Worm (Caenorhabditis elegans): Measurements from ENCODE around the gene cutl-29.

- TF ChIP-seq fkh-10 (GFP tag; optimal IDR thresholded peaks at IDR 0.05) (no peak), daf-16 (GFP tag; optimal IDR thresholded peaks at IDR 0.05) (no peak), daf-16 (tag; optimal IDR thresholded peaks at IDR 0.05) (no peak), nhr-28 (tag; optimal IDR thresholded peaks at IDR 0.05) (no peak), lin-15B (tag; optimal IDR thresholded peaks at IDR 0.05) (no peak), lin-39 (tag; optimal IDR thresholded peaks at IDR 0.05) (no peak), aly-2 (tag; optimal IDR thresholded peaks at IDR 0.05) (no peak), nhr-11 (tag; optimal IDR thresholded peaks at IDR 0.05) (no peak), unc-62 (GFP tag; optimal IDR thresholded peaks at IDR 0.05 in 1 of 2) (no peak), unc-62 (tag; optimal IDR thresholded peaks at IDR 0.05) (no peak), madf-9 (GFP tag; conservative IDR thresholded peaks at IDR 0.05) (no peak)
These were observed 2.7 kb downstream of the cutl-29 start for ce11 chrX:8268083-8268482.
